Fruit fly (Drosophila melanogaster) S2 (cell line): ENCODE measurements around the gene CG34125.

ENCODE experiments used
- CG8478 ChIP-seq: fragments of >200 bp; optimal IDR thresholded peaks from 2 replicates; lab custom pipeline; 2018
- CTCF ChIP-seq, 2 experiments: fragments of >200 bp; optimal IDR thresholded peaks; 2 replicates each; lab custom pipeline; 2018

- TF ChIP-seq CG8478 (lab: Kevin White, UChicago) = no peak
- TF ChIP-seq CTCF (optimal IDR thresholded peaks at IDR 0.05; lab: Kevin White, UChicago) = no peak
These were observed 15.9 kb downstream of the CG34125 start, which contains the start of the genes CG8892 and CG34126 for dm6 chr2L:4981278-4981966.
